Worm (Caenorhabditis elegans) whole organism, early embryonic: ENCODE data around the gene ser-2.

ENCODE experiments used
- B0310.2 ChIP-seq: sonication (generic microtip); optimal IDR thresholded peaks from 2 replicates; lab custom pipeline; 2016; ENCODE audit warnings: mild to moderate bottlenecking, missing genetic modification characterization, missing compliant biosample characterization
- F13C5.2 ChIP-seq: sonication (generic microtip); optimal IDR thresholded peaks from 2 replicates; lab custom pipeline; 2017; ENCODE audit warnings: mild to moderate bottlenecking, missing genetic modification characterization, inconsistent platforms, missing compliant biosample characterization
- aly-1 ChIP-seq: sonication (generic microtip); optimal IDR thresholded peaks from 2 replicates; lab custom pipeline; 2016; ENCODE audit warnings: missing genetic modification characterization, missing compliant biosample characterization
- ama-1 ChIP-seq: fragments of 150-350 bp; optimal IDR thresholded peaks from 2 replicates; lab custom pipeline; 2014
- ceh-13 ChIP-seq: fragments of 200-800 bp; sonication (Bioruptor generic); optimal IDR thresholded peaks from 2 replicates; lab custom pipeline; 2018; ENCODE audit warnings: mild to moderate bottlenecking, missing genetic modification characterization, missing compliant biosample characterization
- ceh-36 ChIP-seq: sonication (generic microtip); optimal IDR thresholded peaks from 2 replicates; lab custom pipeline; 2016; ENCODE audit warnings: missing genetic modification characterization, inconsistent platforms, missing compliant biosample characterization
- ets-7 ChIP-seq: sonication (generic microtip); optimal IDR thresholded peaks from 2 replicates; lab custom pipeline; 2016; ENCODE audit warnings: missing genotype, missing genetic modification characterization, missing compliant biosample characterization
- flt-1 ChIP-seq: fragments of 200-800 bp; sonication (Bioruptor generic); IDR thresholded peaks from 2 replicates; pipeline ENCODE4 v1.3.6; 2022; ENCODE audit warnings: missing genetic modification characterization, missing compliant biosample characterization
- hmbx-1 ChIP-seq: sonication (generic microtip); optimal IDR thresholded peaks from 2 replicates; lab custom pipeline; 2016; ENCODE audit warnings: mild to moderate bottlenecking, missing genetic modification characterization, missing compliant biosample characterization
- hmg-4 ChIP-seq: fragments of 200-800 bp; sonication (Bioruptor generic); optimal IDR thresholded peaks from 2 replicates; lab custom pipeline; 2018; ENCODE audit warnings: mild to moderate bottlenecking, missing genetic modification characterization, missing compliant biosample characterization
- hnd-1 ChIP-seq: sonication (generic microtip); optimal IDR thresholded peaks from 2 replicates; lab custom pipeline; 2016; ENCODE audit warnings: missing genetic modification characterization, missing compliant biosample characterization
- pes-1 ChIP-seq: fragments of 200-800 bp; sonication (Bioruptor generic); IDR thresholded peaks from 2 replicates; pipeline ENCODE4 v1.3.6; 2022; ENCODE audit warnings: missing genetic modification reagents, missing genetic modification characterization, missing compliant biosample characterization
- scrt-1 ChIP-seq: fragments of 200-800 bp; sonication (Bioruptor generic); IDR thresholded peaks from 2 replicates; pipeline ENCODE4 v1.3.6; 2022; ENCODE audit warnings: missing genetic modification characterization, missing compliant biosample characterization
- sea-1 ChIP-seq: fragments of 200-800 bp; sonication (Bioruptor generic); conservative IDR thresholded peaks from 2 replicates; pipeline ENCODE4 v1.3.6; 2022; ENCODE audit warnings: missing genetic modification characterization, missing compliant biosample characterization
- tbx-11 ChIP-seq: fragments of 200-800 bp; sonication (Bioruptor generic); IDR thresholded peaks from 2 replicates; pipeline ENCODE4 v1.3.6; 2022; ENCODE audit warnings: missing genetic modification characterization, missing compliant biosample characterization
- tbx-37 ChIP-seq: fragments of 200-800 bp; sonication (Bioruptor generic); conservative IDR thresholded peaks from 2 replicates; pipeline ENCODE4 v1.3.6; 2022; ENCODE audit warnings: missing genetic modification reagents, missing genetic modification characterization, missing compliant biosample characterization
- tra-4 ChIP-seq: sonication (generic microtip); optimal IDR thresholded peaks from 2 replicates; lab custom pipeline; 2017; ENCODE audit warnings: missing genetic modification characterization, missing compliant biosample characterization

The ser-2 gene

ce11 chrX:15339807-15340596, 37.2 kb upstream of the ser-2 start, which contains the start of gene Y15E3A.5:
Gene Y15E3A.5, plus strand, starts transcription at chrX:15340558.
- TF ChIP-seq tra-4 (tag; lab: Kevin White, UChicago) (no peak), scrt-1 (GFP tag; lab: Robert Waterston, UW) (no peak), hnd-1 (tag; lab: Kevin White, UChicago) (no peak), ceh-36 (tag; lab: Kevin White, UChicago) (no peak), hmbx-1 (tag; lab: Kevin White, UChicago) (no peak), hmg-4 (no peak), tbx-37 (GFP tag; lab: Robert Waterston, UW) (no peak), ama-1 (lab: Kevin White, UChicago) (no peak), B0310.2 (tag; lab: Kevin White, UChicago) (no peak), aly-1 (tag; lab: Kevin White, UChicago) (no peak), ets-7 (tag; lab: Kevin White, UChicago) (no peak), pes-1 (GFP tag; lab: Robert Waterston, UW) (no peak), sea-1 (GFP tag; lab: Robert Waterston, UW) (no peak), F13C5.2 (tag; lab: Kevin White, UChicago) (no peak), flt-1 (GFP tag; lab: Robert Waterston, UW) (no peak), ceh-13 (GFP tag; lab: Kevin White, UChicago) (no peak), tbx-11 (GFP tag; lab: Robert Waterston, UW) (no peak)

- TF ChIP-seq tbx-11 (GFP tag; lab: Robert Waterston, UW) (no peak), aly-1 (tag; lab: Kevin White, UChicago) (no peak), ceh-36 (tag; lab: Kevin White, UChicago) (no peak), flt-1 (GFP tag; lab: Robert Waterston, UW) (no peak), ama-1 (lab: Kevin White, UChicago) (no peak), tra-4 (tag; lab: Kevin White, UChicago) (no peak), B0310.2 (tag; lab: Kevin White, UChicago) (no peak), pes-1 (GFP tag; lab: Robert Waterston, UW) (no peak), sea-1 (GFP tag; lab: Robert Waterston, UW) (no peak), hmbx-1 (tag; lab: Kevin White, UChicago) (no peak), F13C5.2 (tag; lab: Kevin White, UChicago) (no peak), hnd-1 (tag; lab: Kevin White, UChicago) (no peak)
These were observed 35.4 kb upstream of the ser-2 start for ce11 chrX:15338195-15338594.

DNA sequence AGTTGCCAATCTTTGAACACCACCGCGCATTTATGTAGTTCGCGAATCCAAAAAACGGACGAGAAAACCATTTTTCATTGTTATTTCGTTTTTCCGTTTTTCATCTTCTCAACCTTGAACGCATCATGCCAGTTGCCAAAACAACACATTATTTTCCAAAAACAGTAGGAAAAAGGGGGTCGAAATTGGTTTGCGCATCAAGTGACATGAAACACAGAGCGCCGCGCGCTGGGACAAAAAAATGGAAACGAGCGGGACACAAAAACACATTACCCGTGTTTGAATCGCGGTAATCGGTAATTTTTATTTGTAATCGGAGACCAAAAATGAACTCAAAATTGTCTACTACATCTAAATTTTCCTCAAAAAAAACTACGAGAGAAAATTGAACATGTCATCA, 33.6 kb upstream of the ser-2 start:
- TF ChIP-seq tbx-37 (GFP tag; lab: Robert Waterston, UW) (no peak), hmg-4 (no peak), ama-1 (lab: Kevin White, UChicago) (no peak), aly-1 (tag; lab: Kevin White, UChicago) (no peak), pes-1 (GFP tag; lab: Robert Waterston, UW) (no peak)

- TF ChIP-seq hmbx-1 (tag; lab: Kevin White, UChicago) (no peak), hnd-1 (tag; lab: Kevin White, UChicago) (no peak), pes-1 (GFP tag; lab: Robert Waterston, UW) (no peak), tbx-37 (GFP tag; lab: Robert Waterston, UW) (no peak), ama-1 (lab: Kevin White, UChicago) (no peak), ets-7 (tag; lab: Kevin White, UChicago) (no peak), tra-4 (tag; lab: Kevin White, UChicago) (no peak), B0310.2 (tag; lab: Kevin White, UChicago) (no peak), hmg-4 (no peak), aly-1 (tag; lab: Kevin White, UChicago) (no peak), ceh-13 (GFP tag; lab: Kevin White, UChicago) (no peak), F13C5.2 (tag; lab: Kevin White, UChicago) (no peak), scrt-1 (GFP tag; lab: Robert Waterston, UW) (no peak), tbx-11 (GFP tag; lab: Robert Waterston, UW) (no peak), ceh-36 (tag; lab: Kevin White, UChicago) (no peak), sea-1 (GFP tag; lab: Robert Waterston, UW) (no peak)
These were observed 32.9 kb upstream of the ser-2 start for ce11 chrX:15335636-15336035.

- TF ChIP-seq B0310.2 (tag; lab: Kevin White, UChicago) (no peak), hnd-1 (tag; lab: Kevin White, UChicago) (no peak), tra-4 (tag; lab: Kevin White, UChicago) (no peak), ceh-36 (tag; lab: Kevin White, UChicago) (no peak)
These were observed 32.1 kb upstream of the ser-2 start for ce11 chrX:15334897-15335296.

DNA sequence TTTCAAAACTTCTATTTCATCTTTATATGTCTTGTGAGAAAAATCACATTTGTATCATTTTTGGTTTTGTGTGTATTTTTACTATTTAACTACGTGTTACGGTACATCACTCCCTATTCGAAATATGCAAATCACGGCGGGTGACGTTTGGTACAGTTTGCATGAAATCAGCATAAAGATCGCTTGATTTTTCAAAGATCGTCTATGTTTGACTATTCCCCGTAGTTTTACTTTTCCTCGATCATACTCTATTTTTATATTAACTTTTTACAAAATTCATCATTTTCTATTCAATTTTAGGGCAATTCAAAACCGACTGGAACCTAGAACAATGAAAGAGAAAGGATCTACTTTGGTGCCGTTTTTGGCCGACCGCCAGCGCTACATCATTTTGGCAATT, 27.9 kb upstream of the ser-2 start, which contains the start of gene Y15E3A.4:
Gene Y15E3A.4 (plus strand): TSS at position 301 of the 400 bp plus-strand sequence.
- no peak for TF ChIP-seq aly-1 (tag; lab: Kevin White, UChicago)
- no peak for TF ChIP-seq F13C5.2 (tag; lab: Kevin White, UChicago)
- TF ChIP-seq B0310.2 (tag; lab: Kevin White, UChicago), result no peak
- TF ChIP-seq ceh-13 (GFP tag; lab: Kevin White, UChicago), result no peak
- no peak for TF ChIP-seq flt-1 (GFP tag; lab: Robert Waterston, UW)
- TF ChIP-seq tra-4 (tag; lab: Kevin White, UChicago), result no peak
- TF ChIP-seq hmg-4, result no peak
- no peak for TF ChIP-seq tbx-37 (GFP tag; lab: Robert Waterston, UW)
- TF ChIP-seq pes-1 (GFP tag; lab: Robert Waterston, UW), result no peak
- TF ChIP-seq hnd-1 (tag; lab: Kevin White, UChicago), result no peak
- no peak for TF ChIP-seq tbx-11 (GFP tag; lab: Robert Waterston, UW)
- no peak for TF ChIP-seq scrt-1 (GFP tag; lab: Robert Waterston, UW)
- no peak for TF ChIP-seq ama-1 (lab: Kevin White, UChicago)
- TF ChIP-seq ets-7 (tag; lab: Kevin White, UChicago), result no peak
- TF ChIP-seq ceh-36 (tag; lab: Kevin White, UChicago), result no peak
- no peak for TF ChIP-seq sea-1 (GFP tag; lab: Robert Waterston, UW)
- TF ChIP-seq hmbx-1 (tag; lab: Kevin White, UChicago), result no peak
